Fruit fly (Drosophila melanogaster) ovary, adult (tissue): ENCODE measurements around the gene Tbcd.

Source experiments
- CG17801 ChIP-seq: fragments of 200-800 bp; optimal IDR thresholded peaks from 2 replicates; lab custom pipeline; 2019; ENCODE audit warnings: missing biosample characterization, mild to moderate bottlenecking, missing genetic modification characterization, moderate library complexity; ENCODE audit not compliant: partially characterized antibody

The Tbcd gene

dm6 chr2L:2175090-2175830, 27.9 kb downstream of the Tbcd start:
- TF ChIP-seq CG17801 (GFP tag; lab: Kevin White, UChicago): peak; percentile 36

dm6 chr2L:2175930-2176643, 28.8 kb downstream of the Tbcd start:
- TF ChIP-seq CG17801 (GFP tag; lab: Kevin White, UChicago): peak; percentile 45

dm6 chr2L:2177312-2177968, 30.1 kb downstream of the Tbcd start:
- TF ChIP-seq CG17801 (GFP tag; lab: Kevin White, UChicago): no peak

- peak; percentile 55 for TF ChIP-seq CG17801 (GFP tag; lab: Kevin White, UChicago)
Measured at dm6 chr2L:2177969-2178809, 30.9 kb downstream of the Tbcd start, which contains the start of gene aop. aop (minus strand) TSS chr2L:2178754.

dm6 chr2L:2178810-2179143, 31.5 kb downstream of the Tbcd start:
- no peak for TF ChIP-seq CG17801 (GFP tag; lab: Kevin White, UChicago)

dm6 chr2L:2179366-2179765, 32.0 kb downstream of the Tbcd start:
- no peak for TF ChIP-seq CG17801 (GFP tag; lab: Kevin White, UChicago)

dm6 chr2L:2180120-2180539, 32.8 kb downstream of the Tbcd start:
- TF ChIP-seq CG17801 (GFP tag; lab: Kevin White, UChicago): no peak

dm6 chr2L:2180665-2181064, 33.3 kb downstream of the Tbcd start:
- no peak for TF ChIP-seq CG17801 (GFP tag; lab: Kevin White, UChicago)

dm6 chr2L:2181971-2182643, 34.8 kb downstream of the Tbcd start:
- TF ChIP-seq CG17801 (GFP tag; lab: Kevin White, UChicago): no peak

dm6 chr2L:2182735-2183340, 35.5 kb downstream of the Tbcd start:
- TF ChIP-seq CG17801 (GFP tag; lab: Kevin White, UChicago): no peak

- no peak for TF ChIP-seq CG17801 (GFP tag; lab: Kevin White, UChicago)
Measured at dm6 chr2L:2184129-2184528, 36.8 kb downstream of the Tbcd start.

dm6 chr2L:2184659-2185058, 37.3 kb downstream of the Tbcd start:
- no peak for TF ChIP-seq CG17801 (GFP tag; lab: Kevin White, UChicago)

dm6 chr2L:2185373-2185772, 38.1 kb downstream of the Tbcd start:
- no peak for TF ChIP-seq CG17801 (GFP tag; lab: Kevin White, UChicago)

dm6 chr2L:2187411-2187810, 40.1 kb downstream of the Tbcd start:
- TF ChIP-seq CG17801 (GFP tag; lab: Kevin White, UChicago): no peak
